Worm (Caenorhabditis elegans) whole organism, young adult: ENCODE measurements around the gene ncs-3.

ENCODE experiments used
- B0019.2 ChIP-seq: fragments of 200-800 bp; sonication (Bioruptor generic); conservative IDR thresholded peaks from 2 replicates; pipeline ENCODE4 v1.3.6; 2022; ENCODE audit warnings: missing genetic modification reagents, missing genetic modification characterization, missing compliant biosample characterization
- B0336.3 ChIP-seq: fragments of 200-800 bp; sonication (Bioruptor generic); IDR thresholded peaks from 2 replicates; pipeline ENCODE4 v1.3.6; 2022; ENCODE audit warnings: missing genetic modification characterization, missing compliant biosample characterization
- F10E7.11 ChIP-seq: sonication (generic microtip); optimal IDR thresholded peaks from 2 replicates; lab custom pipeline; 2017; ENCODE audit warnings: mild to moderate bottlenecking, missing genetic modification characterization, moderate library complexity, missing compliant biosample characterization
- F22D6.2 ChIP-seq: sonication (generic microtip); optimal IDR thresholded peaks from 2 replicates; lab custom pipeline; 2016; ENCODE audit warnings: mild to moderate bottlenecking, missing genetic modification characterization, missing compliant biosample characterization
- F23B12.7 ChIP-seq: sonication (generic microtip); optimal IDR thresholded peaks from 2 replicates; lab custom pipeline; 2017; ENCODE audit warnings: missing genetic modification characterization, mild to moderate bottlenecking, missing compliant biosample characterization, antibody characterized with exemption, moderate library complexity; ENCODE audit not compliant: insufficient read depth
- F37B4.10 ChIP-seq: fragments of 200-800 bp; sonication (Bioruptor generic); IDR thresholded peaks from 2 replicates; pipeline ENCODE4 v1.3.6; 2022; ENCODE audit warnings: missing genetic modification characterization, missing compliant biosample characterization
- F57A8.1 ChIP-seq: fragments of 200-800 bp; sonication (Bioruptor generic); optimal IDR thresholded peaks from 2 replicates; lab custom pipeline; 2018; ENCODE audit warnings: mild to moderate bottlenecking, missing genetic modification characterization, moderate library complexity, missing compliant biosample characterization
- K12H6.12 ChIP-seq: fragments of 200-800 bp; sonication (Bioruptor generic); optimal IDR thresholded peaks from 2 replicates; lab custom pipeline; 2018; ENCODE audit warnings: mild to moderate bottlenecking, missing genetic modification characterization, missing compliant biosample characterization
- Y53F4B.3 ChIP-seq: fragments of 200-800 bp; sonication (Bioruptor generic); IDR thresholded peaks from 2 replicates; pipeline ENCODE4 v1.3.6; 2022; ENCODE audit warnings: missing genetic modification reagents, missing genetic modification characterization, missing compliant biosample characterization
- Y67H2A.10 ChIP-seq: fragments of 200-800 bp; sonication (Bioruptor generic); conservative IDR thresholded peaks from 2 replicates; pipeline ENCODE4 v1.3.6; 2022; ENCODE audit warnings: missing genetic modification reagents, missing genetic modification characterization, missing compliant biosample characterization
- Y95B8A.8 ChIP-seq: fragments of 200-800 bp; sonication (Bioruptor generic); IDR thresholded peaks from 2 replicates; pipeline ENCODE4 v1.3.6; 2022; ENCODE audit warnings: missing genetic modification reagents, missing genetic modification characterization, missing compliant biosample characterization
- ama-1 ChIP-seq, 3 experiments: fragments of 150-350 bp in 1 of 3; sonication (generic microtip) in 2 of 3; optimal IDR thresholded peaks; 2 replicates each; lab custom pipeline; 2014 to 2018; ENCODE audit warnings: missing biosample characterization in 2 of 3, missing genetic modification characterization in 2 of 3, missing genetic modification reagents in 2 of 3
- aptf-3 ChIP-seq: fragments of 200-800 bp; sonication (Bioruptor generic); IDR thresholded peaks from 2 replicates; pipeline ENCODE4 v1.3.6; 2022; ENCODE audit warnings: missing genetic modification characterization, missing compliant biosample characterization
- atf-7 ChIP-seq: sonication (generic microtip); optimal IDR thresholded peaks from 2 replicates; lab custom pipeline; 2017; ENCODE audit warnings: mild to moderate bottlenecking, missing genetic modification characterization, missing compliant biosample characterization
- attf-6 ChIP-seq: fragments of 200-800 bp; sonication (Bioruptor generic); IDR thresholded peaks from 2 replicates; pipeline ENCODE4 v1.3.6; 2022; ENCODE audit warnings: missing genetic modification reagents, missing genetic modification characterization, missing compliant biosample characterization
- bed-1 ChIP-seq: fragments of 200-800 bp; sonication (Bioruptor generic); IDR thresholded peaks from 2 replicates; pipeline ENCODE4 v1.3.6; 2022; ENCODE audit warnings: missing genetic modification reagents, missing genetic modification characterization, missing compliant biosample characterization
- ccch-3 ChIP-seq: fragments of 200-800 bp; sonication (Bioruptor generic); optimal IDR thresholded peaks from 2 replicates; lab custom pipeline; 2018; ENCODE audit warnings: mild to moderate bottlenecking, missing genetic modification characterization, missing compliant biosample characterization
- cebp-1 ChIP-seq, 2 experiments: fragments of 200-800 bp in 1 of 2; sonication (Bioruptor generic) in 1 of 2; sonication (generic microtip) in 1 of 2; IDR thresholded peaks in 1 of 2; optimal IDR thresholded peaks in 1 of 2; 2 replicates each; pipeline versions ENCODE4 v1.3.6 to Lab custom; 2017 to 2022; ENCODE audit warnings: missing compliant biosample characterization in 2 of 2, missing genetic modification characterization in 2 of 2, mild to moderate bottlenecking in 1 of 2, missing genetic modification reagents in 1 of 2, moderate library complexity in 1 of 2
- ceh-27 ChIP-seq: fragments of 200-800 bp; sonication (Bioruptor generic); optimal IDR thresholded peaks from 2 replicates; lab custom pipeline; 2018; ENCODE audit warnings: mild to moderate bottlenecking, missing genetic modification characterization, moderate library complexity, missing compliant biosample characterization
- ceh-40 ChIP-seq: fragments of 200-800 bp; sonication (Bioruptor generic); IDR thresholded peaks from 2 replicates; pipeline ENCODE4 v1.3.6; 2022; ENCODE audit warnings: missing genetic modification characterization, missing compliant biosample characterization
- ceh-91 ChIP-seq: fragments of 200-800 bp; sonication (Bioruptor generic); IDR thresholded peaks from 2 replicates; pipeline ENCODE4 v1.3.6; 2022; ENCODE audit warnings: missing genetic modification reagents, missing genetic modification characterization, missing compliant biosample characterization
- dox-1 ChIP-seq: fragments of 200-800 bp; sonication (Bioruptor generic); IDR thresholded peaks from 2 replicates; pipeline ENCODE4 v1.3.6; 2022; ENCODE audit warnings: missing genetic modification reagents, missing genetic modification characterization, missing compliant biosample characterization
- dpl-1 ChIP-seq: fragments of 150-350 bp; optimal IDR thresholded peaks from 2 replicates; lab custom pipeline; 2014; ENCODE audit warnings: missing biosample characterization, missing genetic modification reagents, missing genetic modification characterization
- fkh-3 ChIP-seq: sonication (generic microtip); optimal IDR thresholded peaks from 2 replicates; lab custom pipeline; 2016; ENCODE audit warnings: mild to moderate bottlenecking, missing genetic modification characterization, missing compliant biosample characterization
- hmg-1.2 ChIP-seq: fragments of 200-800 bp; sonication (Bioruptor generic); IDR thresholded peaks from 2 replicates; pipeline ENCODE4 v1.3.6; 2022; ENCODE audit warnings: missing genetic modification reagents, missing genetic modification characterization, missing compliant biosample characterization
- hsf-1 ChIP-seq: fragments of 200-800 bp; sonication (Bioruptor generic); IDR thresholded peaks from 2 replicates; pipeline ENCODE4 v1.3.6; 2022; ENCODE audit warnings: missing genetic modification reagents, missing genetic modification characterization, missing compliant biosample characterization
- lag-1 ChIP-seq: fragments of 200-800 bp; sonication (Bioruptor generic); IDR thresholded peaks from 2 replicates; pipeline ENCODE4 v1.3.6; 2022; ENCODE audit warnings: missing genetic modification reagents, missing genetic modification characterization, missing compliant biosample characterization
- let-607 ChIP-seq, 2 experiments: fragments of 200-800 bp in 1 of 2; sonication (Bioruptor generic) in 1 of 2; sonication (generic microtip) in 1 of 2; optimal IDR thresholded peaks; 2 replicates each; lab custom pipeline; 2016 to 2018; ENCODE audit warnings: mild to moderate bottlenecking in 2 of 2, missing compliant biosample characterization in 2 of 2, missing genetic modification characterization in 2 of 2, moderate library complexity in 2 of 2, missing genotype in 1 of 2
- lin-26 ChIP-seq: fragments of 200-800 bp; sonication (Bioruptor generic); IDR thresholded peaks from 2 replicates; pipeline ENCODE4 v1.3.6; 2022; ENCODE audit warnings: missing genetic modification reagents, missing genetic modification characterization, missing compliant biosample characterization
- lin-35 ChIP-seq, 3 experiments: fragments of 150-350 bp in 2 of 3; sonication (generic microtip) in 1 of 3; optimal IDR thresholded peaks; 2 replicates each; lab custom pipeline; 2014 to 2018; ENCODE audit warnings: missing biosample characterization in 3 of 3, missing genetic modification characterization in 3 of 3, missing genetic modification reagents in 3 of 3
- lsy-27 ChIP-seq: sonication (generic microtip); optimal IDR thresholded peaks from 2 replicates; lab custom pipeline; 2017; ENCODE audit warnings: missing genetic modification characterization, mild to moderate bottlenecking, missing compliant biosample characterization, antibody characterized with exemption, missing genotype, borderline replicate concordance; ENCODE audit not compliant: insufficient read depth
- madf-10 ChIP-seq: sonication (generic microtip); optimal IDR thresholded peaks from 2 replicates; lab custom pipeline; 2016; ENCODE audit warnings: mild to moderate bottlenecking, missing genetic modification characterization, missing compliant biosample characterization
- madf-6 ChIP-seq: fragments of 200-800 bp; sonication (Bioruptor generic); IDR thresholded peaks from 2 replicates; pipeline ENCODE4 v1.3.6; 2022; ENCODE audit warnings: missing genetic modification reagents, missing genetic modification characterization, missing compliant biosample characterization
- mcd-1 ChIP-seq: fragments of 200-800 bp; sonication (Bioruptor generic); IDR thresholded peaks from 2 replicates; pipeline ENCODE4 v1.3.6; 2022; ENCODE audit warnings: missing genetic modification reagents, missing genetic modification characterization, missing compliant biosample characterization
- mxl-1 ChIP-seq: sonication (generic microtip); optimal IDR thresholded peaks from 2 replicates; lab custom pipeline; 2016; ENCODE audit warnings: missing genetic modification characterization, missing compliant biosample characterization
- nfya-1 ChIP-seq: sonication (generic microtip); optimal IDR thresholded peaks from 2 replicates; lab custom pipeline; 2017; ENCODE audit warnings: antibody characterized with exemption, missing compliant biosample characterization, missing genetic modification characterization, borderline replicate concordance; ENCODE audit not compliant: insufficient read depth
- nfyb-1 ChIP-seq: fragments of 200-800 bp; sonication (Bioruptor generic); IDR thresholded peaks from 2 replicates; pipeline ENCODE4 v1.3.6; 2022; ENCODE audit warnings: missing genetic modification reagents, missing genetic modification characterization, missing compliant biosample characterization
- nhr-120 ChIP-seq: fragments of 200-800 bp; sonication (Bioruptor generic); IDR thresholded peaks from 2 replicates; pipeline ENCODE4 v1.3.6; 2022; ENCODE audit warnings: missing genetic modification characterization, missing compliant biosample characterization
- nhr-27 ChIP-seq: fragments of 200-800 bp; sonication (Bioruptor generic); optimal IDR thresholded peaks from 2 replicates; lab custom pipeline; 2018; ENCODE audit warnings: mild to moderate bottlenecking, missing genetic modification characterization, moderate library complexity, missing compliant biosample characterization
- rcor-1 ChIP-seq: fragments of 200-800 bp; sonication (Bioruptor generic); IDR thresholded peaks from 2 replicates; pipeline ENCODE4 v1.3.6; 2022; ENCODE audit warnings: missing genetic modification reagents, missing genetic modification characterization, missing compliant biosample characterization
- rpc-1 ChIP-seq, 2 experiments: fragments of 150-350 bp in 1 of 2; sonication (generic microtip) in 1 of 2; optimal IDR thresholded peaks; 2 replicates each; lab custom pipeline; 2014 to 2018; ENCODE audit warnings: missing biosample characterization in 1 of 2, missing genetic modification characterization in 1 of 2, missing genetic modification reagents in 1 of 2, missing genotype in 1 of 2
- snpc-3.4 ChIP-seq: sonication (generic microtip); optimal IDR thresholded peaks from 2 replicates; lab custom pipeline; 2017; ENCODE audit warnings: missing genetic modification characterization, mild to moderate bottlenecking, missing compliant biosample characterization, antibody characterized with exemption, moderate library complexity, missing genotype, missing genetic modification reagents
- snpc-4 ChIP-seq, 5 experiments: fragments of 150-350 bp in 1 of 5; sonication (generic microtip) in 4 of 5; optimal IDR thresholded peaks; 2 replicates each; lab custom pipeline; 2014 to 2018; ENCODE audit warnings: missing genetic modification characterization in 5 of 5, missing biosample characterization in 3 of 5, antibody characterized with exemption in 2 of 5, mild to moderate bottlenecking in 2 of 5, missing compliant biosample characterization in 2 of 5, missing genotype in 2 of 5, moderate library complexity in 2 of 5, missing genetic modification reagents in 1 of 5
- somi-1 ChIP-seq: fragments of 200-800 bp; sonication (Bioruptor generic); optimal IDR thresholded peaks from 2 replicates; lab custom pipeline; 2018; ENCODE audit warnings: mild to moderate bottlenecking, missing genetic modification characterization, missing compliant biosample characterization
- tbp1 ChIP-seq: fragments of 200-800 bp; sonication (Bioruptor generic); optimal IDR thresholded peaks from 2 replicates; lab custom pipeline; 2018; ENCODE audit warnings: mild to moderate bottlenecking, missing genetic modification characterization, missing compliant biosample characterization
- ztf-3 ChIP-seq: fragments of 200-800 bp; sonication (Bioruptor generic); optimal IDR thresholded peaks from 2 replicates; lab custom pipeline; 2018; ENCODE audit warnings: mild to moderate bottlenecking, missing genetic modification characterization, missing compliant biosample characterization

Gene ncs-3

DNA sequence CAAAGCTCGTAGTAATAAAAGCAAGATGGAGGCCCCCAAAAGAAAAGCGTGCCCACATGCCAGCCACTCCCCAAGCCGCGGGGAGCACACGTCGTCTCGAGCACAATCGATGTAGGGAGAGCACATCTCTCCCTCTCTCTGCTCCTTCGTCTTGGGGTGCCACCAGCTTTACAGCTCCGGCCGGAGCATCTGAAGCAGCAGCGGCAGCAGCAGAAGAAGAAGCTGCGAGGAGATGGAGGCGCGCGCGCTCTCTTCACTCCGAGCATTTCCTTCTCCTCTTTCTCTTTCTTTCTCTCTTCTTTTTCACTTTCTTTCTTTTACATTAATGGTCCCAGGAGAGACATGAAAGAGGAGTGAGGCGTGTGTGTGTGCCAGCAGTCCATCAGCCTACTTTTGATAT, 10.2 kb downstream of the ncs-3 start (continued):
- TF ChIP-seq madf-10 (tag; lab: Kevin White, UChicago) (no peak), F37B4.10 (GFP tag; lab: Robert Waterston, UW) (no peak), lsy-27 (tag; lab: Kevin White, UChicago) (no peak), tbp1 (GFP tag; lab: Kevin White, UChicago) (no peak), fkh-3 (tag; lab: Kevin White, UChicago) (no peak), snpc-3.4 (tag; lab: Kevin White, UChicago) (no peak), lag-1 (GFP tag; lab: Robert Waterston, UW) (no peak), ceh-91 (no peak), bed-1 (no peak), mcd-1 (GFP tag; lab: Robert Waterston, UW) (peak; percentile 52), hsf-1 (no peak), hmg-1.2 (GFP tag; lab: Robert Waterston, UW) (peak; percentile 34; the same call in 1 of the 2 replicates), Y53F4B.3 (GFP tag; lab: Robert Waterston, UW) (no peak), rpc-1 (optimal IDR thresholded peaks at IDR 0.05; lab: Kevin White, UChicago) (no peak), rpc-1 (tag; optimal IDR thresholded peaks at IDR 0.05; lab: Kevin White, UChicago) (no peak), nfya-1 (tag; lab: Kevin White, UChicago) (no peak), ama-1 (optimal IDR thresholded peaks at IDR 0.05; lab: Kevin White, UChicago) (no peak), ama-1 (GFP tag; optimal IDR thresholded peaks at IDR 0.05; lab: Kevin White, UChicago) (no peak), F23B12.7 (tag; lab: Kevin White, UChicago) (no peak), nfyb-1 (GFP tag; lab: Robert Waterston, UW) (no peak), aptf-3 (GFP tag; lab: Robert Waterston, UW) (no peak), F22D6.2 (tag; lab: Kevin White, UChicago) (no peak), dox-1 (GFP tag; lab: Robert Waterston, UW) (no peak), atf-7 (peak; percentile 3), F10E7.11 (peak; percentile 28), cebp-1 (GFP tag; IDR thresholded peaks at IDR 0.05; lab: Robert Waterston, UW) (no peak), cebp-1 (tag; optimal IDR thresholded peaks at IDR 0.05; lab: Kevin White, UChicago) (peak; percentile 46), K12H6.12 (tag; lab: Kevin White, UChicago) (peak; percentile 72), Y67H2A.10 (no peak), madf-6 (no peak), B0336.3 (GFP tag; lab: Robert Waterston, UW) (no peak), ztf-3 (no peak), lin-26 (GFP tag; lab: Robert Waterston, UW) (no peak), mxl-1 (tag; lab: Kevin White, UChicago) (no peak), F57A8.1 (GFP tag; lab: Kevin White, UChicago) (no peak), B0019.2 (GFP tag; lab: Robert Waterston, UW) (no peak), rcor-1 (GFP tag; lab: Robert Waterston, UW) (no peak), ceh-27 (GFP tag; lab: Kevin White, UChicago) (no peak), Y95B8A.8 (no peak), let-607 (tag; optimal IDR thresholded peaks at IDR 0.05; lab: Kevin White, UChicago) (no peak), dpl-1 (GFP tag; lab: Kevin White, UChicago) (no peak), somi-1 (GFP tag; lab: Kevin White, UChicago) (no peak), snpc-4 (GFP tag; optimal IDR thresholded peaks at IDR 0.05; lab: Kevin White, UChicago) (no peak), snpc-4 (tag; optimal IDR thresholded peaks at IDR 0.05; lab: Kevin White, UChicago) (no peak), lin-35 (GFP tag; optimal IDR thresholded peaks at IDR 0.05; lab: Kevin White, UChicago) (no peak), nhr-120 (GFP tag; lab: Robert Waterston, UW) (no peak), ccch-3 (GFP tag; lab: Kevin White, UChicago) (no peak), ceh-40 (GFP tag; lab: Robert Waterston, UW) (no peak), nhr-27 (tag; lab: Kevin White, UChicago) (no peak), attf-6 (GFP tag; lab: Robert Waterston, UW) (no peak)
